Fruit fly (Drosophila melanogaster): ENCODE data around the gene osa.
A peak's percentile ranks its signal among the peaks of the same experiment; 100 is the strongest.

The osa gene

DNA sequence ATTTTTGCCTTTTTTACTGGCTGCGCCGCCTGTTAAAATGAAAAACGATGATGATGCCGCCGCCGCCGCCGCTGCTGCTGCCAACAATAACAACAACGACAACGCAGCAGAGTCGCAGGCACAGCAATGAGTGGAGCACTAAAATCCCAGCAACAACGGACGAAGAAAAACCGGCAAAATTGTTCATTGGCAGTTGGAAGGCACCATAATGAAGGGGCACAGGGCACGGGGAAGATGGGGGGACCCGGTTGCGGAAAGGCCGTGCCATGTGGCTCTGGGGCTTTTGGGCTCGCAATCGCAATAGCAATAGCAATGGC, 13.7 kb downstream of the osa start:
- TF ChIP-seq CG6854 (GFP tag; optimal IDR thresholded peaks at IDR 0.05): peak; percentile 5
- TF ChIP-seq fkh (GFP tag; optimal IDR thresholded peaks at IDR 0.05): no peak
- TF ChIP-seq CG11762 (GFP tag; optimal IDR thresholded peaks at IDR 0.05; ENCODE audit: insufficient read depth): no peak
- no peak for TF ChIP-seq CG3032 (tag; optimal IDR thresholded peaks at IDR 0.05)
- no peak for TF ChIP-seq CG11294 (GFP tag; IDR thresholded peaks at IDR 0.05)
- no peak for TF ChIP-seq CG16779 (tag; optimal IDR thresholded peaks at IDR 0.05)
- TF ChIP-seq acj6 (GFP tag; optimal IDR thresholded peaks at IDR 0.05): no peak
- no peak for TF ChIP-seq dsx (GFP tag; optimal IDR thresholded peaks at IDR 0.05; ENCODE audit: poor library complexity, severe bottlenecking)
- no peak for TF ChIP-seq Sox14 (GFP tag; optimal IDR thresholded peaks at IDR 0.05)
- peak; percentile 9 for TF ChIP-seq CG6808 (GFP tag; optimal IDR thresholded peaks at IDR 0.05)
- TF ChIP-seq CG6163 (GFP tag; IDR thresholded peaks at IDR 0.05): no peak
- no peak for TF ChIP-seq CG3919 (GFP tag; optimal IDR thresholded peaks at IDR 0.05)

DNA sequence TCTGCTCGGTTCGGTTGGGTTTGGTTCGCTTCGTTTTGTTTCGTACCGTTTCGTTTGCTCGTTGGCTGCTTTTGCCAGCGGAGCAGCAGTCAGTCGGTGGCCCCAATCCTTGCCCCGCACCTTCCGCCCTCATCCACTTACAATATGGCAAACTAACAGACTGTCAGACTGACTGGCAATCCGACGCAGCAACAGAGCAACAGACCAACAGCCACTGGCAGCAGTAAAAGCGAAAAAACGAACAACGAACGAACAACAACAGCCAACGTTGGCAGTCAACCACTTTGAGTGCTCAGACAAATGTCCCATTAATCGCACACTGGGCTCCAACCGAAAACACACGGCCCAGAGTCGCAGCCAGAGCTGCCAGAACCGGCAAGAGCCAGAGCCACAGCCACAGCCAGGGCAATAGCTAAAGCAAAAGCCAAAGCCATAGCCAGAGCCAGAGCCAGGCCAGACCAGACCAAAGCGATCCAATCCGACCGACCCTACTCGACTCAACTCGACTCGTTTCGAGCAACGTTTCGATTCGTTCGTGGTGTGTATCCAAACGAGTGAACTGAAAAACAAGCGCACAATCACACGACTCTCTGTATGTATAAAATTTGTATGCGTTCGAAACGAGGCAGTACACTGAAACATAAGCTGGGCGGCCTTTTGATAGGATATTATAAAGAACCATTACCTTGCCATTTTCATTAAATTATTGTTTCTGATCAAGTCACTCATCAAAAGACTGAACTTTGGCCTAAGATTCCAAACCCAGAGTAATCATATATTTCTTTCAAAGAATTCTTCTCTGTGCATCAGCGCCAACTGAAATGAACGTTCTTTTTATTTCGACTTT, 14.2 kb downstream of the osa start:
- TF ChIP-seq CG6792 (GFP tag; optimal IDR thresholded peaks at IDR 0.05) (peak; percentile 100), dsx (GFP tag; optimal IDR thresholded peaks at IDR 0.05; ENCODE audit: poor library complexity, severe bottlenecking) (peak; percentile 99), Sox14 (GFP tag; optimal IDR thresholded peaks at IDR 0.05) (peak; percentile 100), Eip78C (GFP tag) (peak; percentile 100), CG8632 (GFP tag; optimal IDR thresholded peaks at IDR 0.05) (peak; percentile 100), CG32006 (GFP tag; optimal IDR thresholded peaks at IDR 0.05) (peak; percentile 100), CG34406 (GFP tag; optimal IDR thresholded peaks at IDR 0.05) (peak; percentile 100), CG8319 (GFP tag; optimal IDR thresholded peaks at IDR 0.05) (peak; percentile 100), Ets96B (tag; optimal IDR thresholded peaks at IDR 0.05) (peak; percentile 100), CG10631 (GFP tag; optimal IDR thresholded peaks at IDR 0.05) (peak; percentile 100), CG3919 (GFP tag; optimal IDR thresholded peaks at IDR 0.05) (peak; percentile 100), Blimp-1 (GFP tag; optimal IDR thresholded peaks at IDR 0.05) (peak; percentile 97), CG11294 (GFP tag; IDR thresholded peaks at IDR 0.05) (peak; percentile 100), esn (GFP tag; optimal IDR thresholded peaks at IDR 0.05) (peak; percentile 100), Hr38 (GFP tag; optimal IDR thresholded peaks at IDR 0.05) (peak; percentile 98), fd85E (GFP tag; optimal IDR thresholded peaks at IDR 0.05) (peak; percentile 99), CG15336 (GFP tag; IDR thresholded peaks at IDR 0.05) (peak; percentile 100), CG11762 (GFP tag; optimal IDR thresholded peaks at IDR 0.05; ENCODE audit: insufficient read depth) (peak; percentile 100), fd59A (GFP tag; optimal IDR thresholded peaks at IDR 0.05) (peak; percentile 100), lz (GFP tag; optimal IDR thresholded peaks at IDR 0.05) (peak; percentile 100), eg (GFP tag; IDR thresholded peaks at IDR 0.05) (peak; percentile 100), acj6 (GFP tag; optimal IDR thresholded peaks at IDR 0.05) (peak; percentile 100), Smox (GFP tag; optimal IDR thresholded peaks at IDR 0.05) (peak; percentile 100), Ets21C (GFP tag; optimal IDR thresholded peaks at IDR 0.05) (peak; percentile 100), dac (GFP tag; optimal IDR thresholded peaks at IDR 0.05) (peak; percentile 100), Gug (GFP tag; IDR thresholded peaks at IDR 0.05) (peak; percentile 100), achi (GFP tag; optimal IDR thresholded peaks at IDR 0.05) (peak; percentile 99), Hr39 (GFP tag; optimal IDR thresholded peaks at IDR 0.05) (peak; percentile 100), CG16779 (tag; optimal IDR thresholded peaks at IDR 0.05) (peak; percentile 99), OdsH (GFP tag; optimal IDR thresholded peaks at IDR 0.05) (peak; percentile 100), CG6163 (GFP tag; IDR thresholded peaks at IDR 0.05) (peak; percentile 100), fkh (GFP tag; optimal IDR thresholded peaks at IDR 0.05) (peak; percentile 91), Hr4 (GFP tag; optimal IDR thresholded peaks at IDR 0.05) (peak; percentile 100), Sox102F (GFP tag; optimal IDR thresholded peaks at IDR 0.05) (peak; percentile 100), vri (GFP tag; optimal IDR thresholded peaks at IDR 0.05) (peak; percentile 100), CG4318 (GFP tag; optimal IDR thresholded peaks at IDR 0.05) (peak; percentile 100), CG31627 (GFP tag; optimal IDR thresholded peaks at IDR 0.05) (peak; percentile 100), CG3032 (tag; optimal IDR thresholded peaks at IDR 0.05) (peak; percentile 100), ss (GFP tag; optimal IDR thresholded peaks at IDR 0.05) (peak; percentile 100), CG11902 (GFP tag; optimal IDR thresholded peaks at IDR 0.05) (peak; percentile 100), CG1621 (tag; optimal IDR thresholded peaks at IDR 0.05) (peak; percentile 99), Eip75B (GFP tag; optimal IDR thresholded peaks at IDR 0.05) (peak; percentile 100), net (GFP tag; optimal IDR thresholded peaks at IDR 0.05) (peak; percentile 100), CG10669 (GFP tag; optimal IDR thresholded peaks at IDR 0.05) (peak; percentile 100)
